Fruit fly (Drosophila melanogaster): ENCODE results near the gene CG6325.

The CG6325 gene

dm6 chr3R:10389877-10390468, 17.1 kb downstream of the CG6325 start:
- no peak for TF ChIP-seq pan (optimal IDR thresholded peaks at IDR 0.05)

- no peak for TF ChIP-seq usp (GFP tag; optimal IDR thresholded peaks at IDR 0.05)
Observed at dm6 chr3R:10389027-10389465, 18.0 kb downstream of the CG6325 start.

dm6 chr3R:10388128-10389026, 18.7 kb downstream of the CG6325 start, which contains the start of gene cwo:
cwo (plus strand) TSS chr3R:10388258.
- TF ChIP-seq pan (optimal IDR thresholded peaks at IDR 0.05) (no peak), usp (GFP tag; optimal IDR thresholded peaks at IDR 0.05) (no peak), psq (optimal IDR thresholded peaks at IDR 0.05) (no peak), Dll (optimal IDR thresholded peaks at IDR 0.05) (no peak), CG8478 (optimal IDR thresholded peaks at IDR 0.05) (no peak), EcR (GFP tag; optimal IDR thresholded peaks at IDR 0.05) (no peak)

dm6 chr3R:10380025-10380424, 27.1 kb downstream of the CG6325 start:
- TF ChIP-seq pan (optimal IDR thresholded peaks at IDR 0.05) (no peak), EcR (GFP tag; optimal IDR thresholded peaks at IDR 0.05) (no peak), psq (optimal IDR thresholded peaks at IDR 0.05) (no peak), usp (GFP tag; optimal IDR thresholded peaks at IDR 0.05) (no peak), CG8478 (optimal IDR thresholded peaks at IDR 0.05) (no peak), Dll (optimal IDR thresholded peaks at IDR 0.05) (no peak)

dm6 chr3R:10379409-10379808, 27.7 kb downstream of the CG6325 start:
- TF ChIP-seq pan (optimal IDR thresholded peaks at IDR 0.05) (no peak), EcR (GFP tag; optimal IDR thresholded peaks at IDR 0.05) (no peak), CG8478 (optimal IDR thresholded peaks at IDR 0.05) (no peak), psq (optimal IDR thresholded peaks at IDR 0.05) (no peak), Dll (optimal IDR thresholded peaks at IDR 0.05) (no peak), usp (GFP tag; optimal IDR thresholded peaks at IDR 0.05) (no peak)

- TF ChIP-seq EcR (GFP tag; optimal IDR thresholded peaks at IDR 0.05) (no peak), pan (optimal IDR thresholded peaks at IDR 0.05) (no peak), CG8478 (optimal IDR thresholded peaks at IDR 0.05) (no peak), psq (optimal IDR thresholded peaks at IDR 0.05) (no peak), Dll (optimal IDR thresholded peaks at IDR 0.05) (no peak), usp (GFP tag; optimal IDR thresholded peaks at IDR 0.05) (no peak)
Observed at dm6 chr3R:10378989-10379388, 28.1 kb downstream of the CG6325 start.

DNA sequence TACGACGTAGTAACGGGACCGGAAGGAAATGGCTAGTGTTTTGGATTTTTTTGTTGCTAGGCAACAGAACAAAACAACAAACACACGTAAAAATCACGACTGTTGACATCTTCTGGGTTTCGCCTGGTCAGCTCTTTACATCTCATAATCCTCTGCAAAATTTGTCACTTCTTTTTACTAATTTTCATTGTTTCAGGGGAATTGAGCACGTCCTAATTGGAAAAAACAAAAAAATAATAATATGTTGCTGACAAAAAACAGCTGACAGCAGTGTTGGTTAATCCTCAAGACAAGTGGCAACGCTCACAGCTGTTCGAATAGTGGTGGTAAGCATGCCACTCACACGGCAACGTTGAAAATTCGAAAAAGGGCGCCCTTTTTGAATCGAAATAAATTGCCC, 29.2 kb downstream of the CG6325 start, which contains the start of gene Rfx:
Gene Rfx (minus strand): TSS at position 220 of the 400 bp plus-strand sequence.
- no peak for TF ChIP-seq CG8478 (optimal IDR thresholded peaks at IDR 0.05)
- no peak for TF ChIP-seq pan (optimal IDR thresholded peaks at IDR 0.05)
- TF ChIP-seq EcR (GFP tag; optimal IDR thresholded peaks at IDR 0.05) = no peak
- TF ChIP-seq psq (optimal IDR thresholded peaks at IDR 0.05) = no peak
- TF ChIP-seq usp (GFP tag; optimal IDR thresholded peaks at IDR 0.05) = no peak
- TF ChIP-seq Dll (optimal IDR thresholded peaks at IDR 0.05) = no peak

DNA sequence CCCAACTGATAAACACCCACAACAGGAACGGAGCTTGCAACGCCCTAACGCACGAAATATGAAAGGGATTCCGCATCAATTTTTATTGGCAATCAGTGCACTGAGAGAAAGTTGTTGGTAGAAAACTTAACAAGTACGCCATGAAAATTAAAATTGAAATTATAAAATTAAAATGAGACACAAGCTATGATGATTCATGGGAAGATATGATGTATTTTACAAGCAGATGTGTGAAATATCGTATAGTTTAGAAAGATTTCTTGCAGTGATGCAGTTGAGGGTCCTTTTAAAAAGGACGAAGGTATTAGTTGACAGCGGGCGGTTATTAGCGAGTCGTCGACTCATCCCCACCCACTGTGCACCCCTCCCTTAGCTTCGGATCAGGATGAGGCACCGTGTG, 36.6 kb downstream of the CG6325 start:
- TF ChIP-seq usp (GFP tag; optimal IDR thresholded peaks at IDR 0.05) (no peak), psq (optimal IDR thresholded peaks at IDR 0.05) (no peak), CG8478 (optimal IDR thresholded peaks at IDR 0.05) (no peak), pan (optimal IDR thresholded peaks at IDR 0.05) (no peak), EcR (GFP tag; optimal IDR thresholded peaks at IDR 0.05) (no peak), Dll (optimal IDR thresholded peaks at IDR 0.05) (no peak)

DNA sequence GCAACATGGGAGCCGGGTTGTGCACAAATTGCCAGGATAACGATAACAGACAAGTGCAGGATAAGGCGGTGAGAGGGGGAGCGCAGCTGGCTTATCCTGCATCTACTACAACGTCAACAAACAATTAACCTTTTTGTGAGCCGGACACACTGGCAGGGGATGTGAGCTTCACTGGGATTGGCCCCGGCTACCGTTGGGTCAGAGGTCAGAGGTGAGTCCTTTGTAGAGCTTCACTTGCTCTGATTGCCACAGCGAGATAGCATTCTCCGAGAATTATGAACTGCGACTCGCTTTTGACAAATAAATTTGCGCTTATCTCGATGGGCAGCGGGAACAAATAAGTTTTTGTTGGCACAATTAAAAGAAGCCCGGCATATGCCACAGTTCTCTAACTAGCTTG, 37.3 kb downstream of the CG6325 start:
- no peak for TF ChIP-seq pan (optimal IDR thresholded peaks at IDR 0.05)
- TF ChIP-seq EcR (GFP tag; optimal IDR thresholded peaks at IDR 0.05) = no peak
- TF ChIP-seq Dll (optimal IDR thresholded peaks at IDR 0.05) = no peak
- TF ChIP-seq usp (GFP tag; optimal IDR thresholded peaks at IDR 0.05) = no peak
- no peak for TF ChIP-seq CG8478 (optimal IDR thresholded peaks at IDR 0.05)
- no peak for TF ChIP-seq psq (optimal IDR thresholded peaks at IDR 0.05)

- TF ChIP-seq pan (optimal IDR thresholded peaks at IDR 0.05) (no peak), usp (GFP tag; optimal IDR thresholded peaks at IDR 0.05) (no peak), EcR (GFP tag; optimal IDR thresholded peaks at IDR 0.05) (no peak), Dll (optimal IDR thresholded peaks at IDR 0.05) (no peak), CG8478 (optimal IDR thresholded peaks at IDR 0.05) (no peak), psq (optimal IDR thresholded peaks at IDR 0.05) (no peak)
Observed at dm6 chr3R:10368251-10368650, 38.8 kb downstream of the CG6325 start.

DNA sequence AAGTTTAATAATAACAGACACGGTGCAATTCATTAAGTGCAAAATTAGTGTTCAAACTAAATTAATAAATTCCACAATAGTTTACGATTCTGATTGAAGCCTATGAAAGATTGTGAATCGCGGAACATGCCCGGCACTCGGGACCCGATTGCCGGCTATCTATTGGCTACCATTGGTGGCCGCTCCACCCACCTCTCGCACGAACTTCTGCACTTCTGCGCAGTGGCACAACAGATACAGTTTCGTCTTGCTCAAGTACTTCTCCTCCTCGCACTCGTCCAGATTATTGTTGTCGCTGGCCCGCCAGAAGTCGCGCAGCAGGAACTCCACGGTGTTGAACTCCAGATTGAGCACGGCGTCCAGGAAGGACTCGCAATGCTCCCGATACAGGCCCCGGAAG, 42.8 kb downstream of the CG6325 start:
- TF ChIP-seq usp (GFP tag; optimal IDR thresholded peaks at IDR 0.05) = no peak
- no peak for TF ChIP-seq EcR (GFP tag; optimal IDR thresholded peaks at IDR 0.05)
- TF ChIP-seq psq (optimal IDR thresholded peaks at IDR 0.05) = no peak
- no peak for TF ChIP-seq pan (optimal IDR thresholded peaks at IDR 0.05)

dm6 chr3R:10357364-10357676, 49.8 kb downstream of the CG6325 start:
- no peak for TF ChIP-seq pan (optimal IDR thresholded peaks at IDR 0.05)
- no peak for TF ChIP-seq usp (GFP tag; optimal IDR thresholded peaks at IDR 0.05)

All from whole organism.